Worm (Caenorhabditis elegans) whole organism, dauer: Measurements from ENCODE around the gene acox-1.5.

Source experiments
- unc-62 ChIP-seq: sonication (generic microtip); optimal IDR thresholded peaks from 2 replicates; lab custom pipeline; 2017; ENCODE audit warnings: missing biosample characterization, missing genetic modification reagents, missing genetic modification characterization

The acox-1.5 gene

ce11 chrIII:9592118-9592517 lies at the start of gene acox-1.5:
TSS of gene acox-1.5 (minus strand) at chrIII:9592192.
- no peak for TF ChIP-seq unc-62 (GFP tag; lab: Kevin White, UChicago)

ce11 chrIII:9639281-9640050 lies 47.5 kb upstream of the acox-1.5 start:
- no peak for TF ChIP-seq unc-62 (GFP tag; lab: Kevin White, UChicago)

- TF ChIP-seq unc-62 (GFP tag; lab: Kevin White, UChicago): no peak
These were observed 46.3 kb upstream of the acox-1.5 start for ce11 chrIII:9638159-9638754.

- TF ChIP-seq unc-62 (GFP tag; lab: Kevin White, UChicago): no peak
These were observed 45.0 kb upstream of the acox-1.5 start, which contains the start of gene gei-13 for ce11 chrIII:9637016-9637415. TSS of gene gei-13 (minus strand) at chrIII:9637116.

- TF ChIP-seq unc-62 (GFP tag; lab: Kevin White, UChicago): no peak
These were observed 39.2 kb upstream of the acox-1.5 start, which contains the start of gene ubc-7 for ce11 chrIII:9631117-9631655. TSS of gene ubc-7 (minus strand) at chrIII:9631167.

ce11 chrIII:9629855-9630254 lies 37.9 kb upstream of the acox-1.5 start, which contains the start of gene rpac-19:
TSS of gene rpac-19 (minus strand) at chrIII:9629885.
- no peak for TF ChIP-seq unc-62 (GFP tag; lab: Kevin White, UChicago)

ce11 chrIII:9629054-9629453 lies 37.1 kb upstream of the acox-1.5 start, which contains the start of gene tbg-1:
TSS of gene tbg-1 (minus strand) at chrIII:9629154.
- no peak for TF ChIP-seq unc-62 (GFP tag; lab: Kevin White, UChicago)

- TF ChIP-seq unc-62 (GFP tag; lab: Kevin White, UChicago): no peak
These were observed 34.6 kb upstream of the acox-1.5 start for ce11 chrIII:9626602-9627001.

- no peak for TF ChIP-seq unc-62 (GFP tag; lab: Kevin White, UChicago)
These were observed 31.5 kb upstream of the acox-1.5 start for ce11 chrIII:9623460-9623859.

ce11 chrIII:9621840-9622525 lies 30.0 kb upstream of the acox-1.5 start:
- TF ChIP-seq unc-62 (GFP tag; lab: Kevin White, UChicago): no peak

- TF ChIP-seq unc-62 (GFP tag; lab: Kevin White, UChicago): no peak
These were observed 28.2 kb upstream of the acox-1.5 start for ce11 chrIII:9620148-9620547.

- no peak for TF ChIP-seq unc-62 (GFP tag; lab: Kevin White, UChicago)
These were observed 27.2 kb upstream of the acox-1.5 start, which contains the start of gene hlh-11 for ce11 chrIII:9619079-9619761. TSS of gene hlh-11 (plus strand) at chrIII:9619711.

- no peak for TF ChIP-seq unc-62 (GFP tag; lab: Kevin White, UChicago)
These were observed 25.7 kb upstream of the acox-1.5 start for ce11 chrIII:9617599-9618262.

ce11 chrIII:9616933-9617332 lies 24.9 kb upstream of the acox-1.5 start:
- TF ChIP-seq unc-62 (GFP tag; lab: Kevin White, UChicago): no peak

- no peak for TF ChIP-seq unc-62 (GFP tag; lab: Kevin White, UChicago)
These were observed 24.4 kb upstream of the acox-1.5 start, which contains the start of gene hcp-3 for ce11 chrIII:9616426-9616825. TSS of gene hcp-3 (minus strand) at chrIII:9616470.
